Fruit fly (Drosophila melanogaster) whole organism, embryonic: Measurements from ENCODE around the gene CG14088.
A peak's percentile ranks its signal among the peaks of the same experiment; 100 is the strongest.

Source experiments
- ATbp ChIP-seq: fragments of 200-800 bp; sonication (Bioruptor generic); optimal IDR thresholded peaks from 2 replicates; lab custom pipeline; 2017; ENCODE audit warnings: missing biosample characterization, mild to moderate bottlenecking, missing genetic modification characterization, missing genetic modification reagents
- Awh ChIP-seq: fragments of 200-800 bp; sonication (Bioruptor generic); IDR thresholded peaks from 2 replicates; pipeline ENCODE4, ENCODE4 v1.3.6; 2022; ENCODE audit warnings: missing biosample characterization, missing genetic modification characterization
- CG10147 ChIP-seq: fragments of 200-800 bp; sonication (Bioruptor generic); optimal IDR thresholded peaks from 2 replicates; lab custom pipeline; 2019; ENCODE audit warnings: missing biosample characterization, mild to moderate bottlenecking, missing genetic modification characterization, moderate library complexity
- CG11398 ChIP-seq: fragments of 200-800 bp; sonication (Bioruptor generic); optimal IDR thresholded peaks from 2 replicates; lab custom pipeline; 2016; ENCODE audit warnings: missing biosample characterization, missing genetic modification characterization
- CG11560 ChIP-seq: fragments of 200-800 bp; sonication (Bioruptor generic); IDR thresholded peaks from 3 replicates; pipeline ENCODE4 v1.3.6; 2022; ENCODE audit warnings: missing biosample characterization, missing genetic modification characterization
- CG12769 ChIP-seq: fragments of 200-800 bp; sonication (Bioruptor generic); optimal IDR thresholded peaks from 2 replicates; lab custom pipeline; 2019; ENCODE audit warnings: missing biosample characterization, mild to moderate bottlenecking, missing genetic modification characterization, moderate library complexity
- CG13287 ChIP-seq: fragments of 200-800 bp; sonication (Bioruptor generic); IDR thresholded peaks from 2 replicates; pipeline ENCODE4 v1.3.6; 2022; ENCODE audit warnings: missing biosample characterization, missing genetic modification characterization; ENCODE audit not compliant: partially characterized antibody
- CG15269 ChIP-seq: fragments of 200-800 bp; sonication (Bioruptor generic); optimal IDR thresholded peaks from 2 replicates; lab custom pipeline; 2018; ENCODE audit warnings: missing biosample characterization, mild to moderate bottlenecking, missing genetic modification characterization, moderate library complexity
- CG31224 ChIP-seq: fragments of 200-800 bp; sonication (Bioruptor generic); IDR thresholded peaks from 2 replicates; pipeline ENCODE4 v1.3.6; 2022; ENCODE audit warnings: missing biosample characterization, missing genetic modification characterization
- CG3163 ChIP-seq: fragments of 200-800 bp; sonication (Bioruptor generic); optimal IDR thresholded peaks from 3 replicates; lab custom pipeline; 2016; ENCODE audit warnings: missing biosample characterization, missing genetic modification characterization
- CG34422 ChIP-seq: fragments of 200-800 bp; sonication (Bioruptor generic); IDR thresholded peaks from 3 replicates; pipeline ENCODE4 v1.3.6; 2022; ENCODE audit warnings: missing biosample characterization, missing genetic modification characterization
- CG8765 ChIP-seq: fragments of 200-800 bp; sonication (Bioruptor generic); IDR thresholded peaks from 2 replicates; pipeline ENCODE4 v1.3.6; 2022; ENCODE audit warnings: missing biosample characterization, missing genetic modification characterization
- Dfd ChIP-seq, 2 experiments: fragments of >200 bp; optimal IDR thresholded peaks; 2 replicates each; lab custom pipeline; 2017; ENCODE audit warnings: missing biosample characterization in 2 of 2, missing genetic modification characterization in 2 of 2
- Doc3 ChIP-seq: fragments of 200-800 bp; sonication (Bioruptor generic); IDR thresholded peaks from 3 replicates; pipeline ENCODE4 v1.3.6; 2022; ENCODE audit warnings: missing biosample characterization, missing genetic modification characterization; ENCODE audit not compliant: partially characterized antibody
- E2f1 ChIP-seq: fragments of 200-800 bp; sonication (Bioruptor generic); IDR thresholded peaks from 2 replicates; pipeline ENCODE4 v1.3.6; 2022; ENCODE audit warnings: missing biosample characterization, missing genetic modification characterization
- ERR ChIP-seq: fragments of 200-800 bp; sonication (Bioruptor generic); optimal IDR thresholded peaks from 2 replicates; lab custom pipeline; 2016; ENCODE audit warnings: missing biosample characterization, missing genetic modification characterization
- Ets97D ChIP-seq: fragments of 200-800 bp; sonication (Bioruptor generic); optimal IDR thresholded peaks from 3 replicates; lab custom pipeline; 2016; ENCODE audit warnings: missing biosample characterization, missing genetic modification characterization
- Fer3 ChIP-seq: fragments of 200-800 bp; sonication (Bioruptor generic); optimal IDR thresholded peaks from 2 replicates; lab custom pipeline; 2018; ENCODE audit warnings: missing biosample characterization, mild to moderate bottlenecking, missing genetic modification characterization, moderate library complexity
- H2.0 ChIP-seq: fragments of 200-800 bp; sonication (Bioruptor generic); IDR thresholded peaks from 2 replicates; pipeline ENCODE4 v1.3.6; 2022; ENCODE audit warnings: missing biosample characterization, missing genetic modification characterization
- HLH4C ChIP-seq: fragments of 200-800 bp; sonication (Bioruptor generic); IDR thresholded peaks from 3 replicates; pipeline ENCODE4 v1.3.6; 2022; ENCODE audit warnings: missing biosample characterization, missing genetic modification characterization; ENCODE audit not compliant: partially characterized antibody
- HLH54F ChIP-seq: fragments of 200-800 bp; sonication (Bioruptor generic); optimal IDR thresholded peaks from 3 replicates; lab custom pipeline; 2016; ENCODE audit warnings: missing biosample characterization, missing genetic modification characterization
- HmgD ChIP-seq: fragments of 200-800 bp; sonication (Bioruptor generic); optimal IDR thresholded peaks from 3 replicates; lab custom pipeline; 2016; ENCODE audit warnings: missing biosample characterization, missing genetic modification characterization
- Hmr ChIP-seq: fragments of 200-800 bp; sonication (Bioruptor generic); optimal IDR thresholded peaks from 3 replicates; lab custom pipeline; 2017; ENCODE audit warnings: mild to moderate bottlenecking, missing biosample characterization, missing genetic modification reagents, missing genetic modification characterization
- Hr3 ChIP-seq: fragments of 200-800 bp; sonication (Bioruptor generic); optimal IDR thresholded peaks from 3 replicates; lab custom pipeline; 2016; ENCODE audit warnings: missing biosample characterization, missing genetic modification characterization
- Mad ChIP-seq: fragments of 200-800 bp; sonication (Bioruptor generic); optimal IDR thresholded peaks from 2 replicates; lab custom pipeline; 2016; ENCODE audit warnings: missing biosample characterization, missing genetic modification characterization
- Med ChIP-seq: fragments of 200-800 bp; sonication (Bioruptor generic); peaks from one replicate; lab custom pipeline; 2016; ENCODE audit warnings: missing biosample characterization, missing genetic modification characterization, mild to moderate bottlenecking, inconsistent platforms, moderate library complexity
- Neu2 ChIP-seq: fragments of 200-800 bp; sonication (Bioruptor generic); optimal IDR thresholded peaks from 3 replicates; lab custom pipeline; 2016; ENCODE audit warnings: missing biosample characterization, missing genetic modification characterization, borderline replicate concordance
- Nf-YC ChIP-seq: fragments of 200-800 bp; optimal IDR thresholded peaks from 3 replicates; lab custom pipeline; 2019; ENCODE audit warnings: missing biosample characterization, mild to moderate bottlenecking, missing genetic modification characterization, moderate library complexity
- Optix ChIP-seq: fragments of 200-800 bp; sonication (Bioruptor generic); IDR thresholded peaks from 3 replicates; pipeline ENCODE4 v1.3.6; 2022; ENCODE audit warnings: missing biosample characterization, missing genetic modification characterization
- Ptx1 ChIP-seq: fragments of 200-800 bp; sonication (Bioruptor generic); IDR thresholded peaks from 2 replicates; pipeline ENCODE4 v1.3.6; 2022; ENCODE audit warnings: missing biosample characterization, missing genetic modification characterization
- Sox102F ChIP-seq: fragments of 200-800 bp; sonication (Bioruptor generic); optimal IDR thresholded peaks from 2 replicates; lab custom pipeline; 2018; ENCODE audit warnings: missing biosample characterization, mild to moderate bottlenecking, missing genetic modification characterization, moderate library complexity
- chm ChIP-seq: fragments of 200-800 bp; sonication (Bioruptor generic); IDR thresholded peaks from 2 replicates; pipeline ENCODE4 v1.3.6; 2022; ENCODE audit warnings: missing biosample characterization, missing genetic modification characterization
- crp ChIP-seq, 2 experiments: fragments of 200-800 bp; sonication (Bioruptor generic); optimal IDR thresholded peaks; 2 replicates in 1 of 2; 3 replicates in 1 of 2; lab custom pipeline; 2017; ENCODE audit warnings: missing biosample characterization in 2 of 2, missing genetic modification characterization in 2 of 2, mild to moderate bottlenecking in 1 of 2, moderate library complexity in 1 of 2
- dmrt99B ChIP-seq: fragments of 200-800 bp; sonication (Bioruptor generic); optimal IDR thresholded peaks from 2 replicates; lab custom pipeline; 2018; ENCODE audit warnings: missing biosample characterization, mild to moderate bottlenecking, missing genetic modification characterization, moderate library complexity
- dysf ChIP-seq: fragments of 200-800 bp; sonication (Bioruptor generic); IDR thresholded peaks from 3 replicates; pipeline ENCODE4 v1.3.6; 2022; ENCODE audit warnings: missing biosample characterization, missing genetic modification characterization
- gem ChIP-seq: fragments of 200-800 bp; sonication (Bioruptor generic); optimal IDR thresholded peaks from 2 replicates; lab custom pipeline; 2019; ENCODE audit warnings: missing biosample characterization, mild to moderate bottlenecking, missing genetic modification characterization, moderate library complexity
- hbn ChIP-seq: fragments of 200-800 bp; sonication (Bioruptor generic); IDR thresholded peaks from 2 replicates; pipeline ENCODE4 v1.3.6; 2022; ENCODE audit warnings: missing biosample characterization, missing genetic modification characterization; ENCODE audit not compliant: partially characterized antibody
- jigr1 ChIP-seq: fragments of 200-800 bp; sonication (Bioruptor generic); IDR thresholded peaks from 3 replicates; pipeline ENCODE4 v1.3.6; 2022; ENCODE audit warnings: missing biosample characterization, missing genetic modification characterization
- lola ChIP-seq, 3 experiments: fragments of >200 bp in 2 of 3; fragments of 200-800 bp in 1 of 3; sonication (Bioruptor generic) in 1 of 3; optimal IDR thresholded peaks; 2 replicates each; lab custom pipeline; 2017 to 2019; ENCODE audit warnings: missing biosample characterization in 3 of 3, missing genetic modification characterization in 3 of 3, mild to moderate bottlenecking in 1 of 3, moderate library complexity in 1 of 3
- nerfin-2 ChIP-seq: fragments of 200-800 bp; sonication (Bioruptor generic); IDR thresholded peaks from 2 replicates; pipeline ENCODE4 v1.3.6; 2022; ENCODE audit warnings: missing biosample characterization, missing genetic modification characterization; ENCODE audit not compliant: partially characterized antibody
- nmo ChIP-seq: fragments of 200-800 bp; sonication (Bioruptor generic); optimal IDR thresholded peaks from 2 replicates; lab custom pipeline; 2018; ENCODE audit warnings: missing biosample characterization, mild to moderate bottlenecking, missing genetic modification characterization, moderate library complexity
- oc ChIP-seq: fragments of 200-800 bp; sonication (Bioruptor generic); optimal IDR thresholded peaks from 2 replicates; lab custom pipeline; 2018; ENCODE audit warnings: missing biosample characterization, mild to moderate bottlenecking, missing genetic modification characterization, moderate library complexity
- pan ChIP-seq, 4 experiments: fragments of >200 bp in 3 of 4; fragments of 200-800 bp in 1 of 4; sonication (Bioruptor generic) in 1 of 4; optimal IDR thresholded peaks in 3 of 4; IDR thresholded peaks in 1 of 4; 2 replicates each; pipeline versions ENCODE4 v1.3.6 to Lab custom; 2017 to 2022; ENCODE audit warnings: missing biosample characterization in 2 of 4, missing genetic modification characterization in 2 of 4, mixed read lengths in 1 of 4
- rib ChIP-seq: fragments of 200-800 bp; sonication (Bioruptor generic); IDR thresholded peaks from 2 replicates; pipeline ENCODE4 v1.3.6; 2022; ENCODE audit warnings: missing biosample characterization, missing genetic modification characterization
- row ChIP-seq: fragments of 200-800 bp; sonication (Bioruptor generic); IDR thresholded peaks from 3 replicates; pipeline ENCODE4 v1.3.6; 2022; ENCODE audit warnings: missing biosample characterization, missing genetic modification characterization
- run ChIP-seq: fragments of 200-800 bp; sonication (Bioruptor generic); optimal IDR thresholded peaks from 3 replicates; lab custom pipeline; 2018; ENCODE audit warnings: missing biosample characterization, mild to moderate bottlenecking, missing genetic modification characterization
- sens ChIP-seq: fragments of 200-800 bp; sonication (Bioruptor generic); peaks from one replicate; lab custom pipeline; 2016; ENCODE audit warnings: missing biosample characterization, missing genetic modification characterization
- slbo ChIP-seq: fragments of 200-800 bp; sonication (Bioruptor generic); IDR thresholded peaks from 2 replicates; pipeline ENCODE4 v1.3.6; 2022; ENCODE audit warnings: missing biosample characterization, missing genetic modification characterization
- so ChIP-seq: fragments of 200-800 bp; sonication (Bioruptor generic); IDR thresholded peaks from 3 replicates; pipeline ENCODE4 v1.3.6; 2022; ENCODE audit warnings: missing biosample characterization, missing genetic modification characterization
- sqz ChIP-seq: fragments of 200-800 bp; sonication (Bioruptor generic); optimal IDR thresholded peaks from 3 replicates; lab custom pipeline; 2018; ENCODE audit warnings: missing biosample characterization, mild to moderate bottlenecking, missing genetic modification characterization

The CG14088 gene

dm6 chr3L:19261213-19261612, 9.2 kb downstream of the CG14088 start, which contains the start of gene Bet1 (continued):
- TF ChIP-seq CG13287 (GFP tag; lab: Robert Waterston, UW): no peak; the same call in 1 of the 2 replicates
- TF ChIP-seq CG8765 (GFP tag; lab: Robert Waterston, UW): no peak
- no peak for TF ChIP-seq Nf-YC (tag; lab: Kevin White, UChicago)
- no peak for TF ChIP-seq lola (GFP tag; optimal IDR thresholded peaks at IDR 0.05; lab: Kevin White, UChicago)
- no peak for TF ChIP-seq crp (GFP tag; optimal IDR thresholded peaks at IDR 0.05; lab: Kevin White, UChicago)
- TF ChIP-seq run (tag; lab: Kevin White, UChicago): no peak
- no peak for TF ChIP-seq CG12769
- TF ChIP-seq Sox102F (GFP tag; lab: Kevin White, UChicago): peak; percentile 7
- no peak for TF ChIP-seq CG11398 (GFP tag; lab: Kevin White, UChicago)
- no peak for TF ChIP-seq nmo (GFP tag; lab: Kevin White, UChicago)
- TF ChIP-seq nerfin-2: no peak
- TF ChIP-seq Fer3: no peak
- no peak for TF ChIP-seq CG3163 (GFP tag; lab: Kevin White, UChicago)
- TF ChIP-seq rib (GFP tag; lab: Robert Waterston, UW): no peak
- 0 out of 3 replicates have a peak, but pooled peaks have one; percentile 23 for TF ChIP-seq CG34422 (GFP tag; lab: Robert Waterston, UW)
- TF ChIP-seq dmrt99B (tag; lab: Kevin White, UChicago): no peak
- no peak for TF ChIP-seq CG11560
- no peak for TF ChIP-seq chm
- TF ChIP-seq Med: peak; percentile 55
- no peak for TF ChIP-seq pan (optimal IDR thresholded peaks at IDR 0.05; lab: Kevin White, UChicago)
- TF ChIP-seq pan (GFP tag; optimal IDR thresholded peaks at IDR 0.05 in 1 of 2, IDR thresholded peaks at IDR 0.05 in 1 of 2): peak in 1 of 2 experiments; percentile 41
- peak; percentile 38; the same call in 1 of the 3 replicates for TF ChIP-seq Optix
- no peak for TF ChIP-seq jigr1 (GFP tag; lab: Robert Waterston, UW)
- TF ChIP-seq Mad (GFP tag; lab: Kevin White, UChicago): no peak
- no peak for TF ChIP-seq hbn (GFP tag; lab: Robert Waterston, UW)
- TF ChIP-seq CG15269: peak; percentile 6
- TF ChIP-seq Ets97D (GFP tag; lab: Kevin White, UChicago): no peak
- TF ChIP-seq Neu2 (GFP tag; lab: Kevin White, UChicago): no peak
- no peak for TF ChIP-seq Doc3 (GFP tag; lab: Robert Waterston, UW)
- peak; percentile 20 for TF ChIP-seq gem (tag; lab: Kevin White, UChicago)
- no peak for TF ChIP-seq oc (tag; lab: Kevin White, UChicago)
- 0 out of 2 replicates have a peak, but pooled peaks have one; percentile 7 for TF ChIP-seq Ptx1
- no peak for TF ChIP-seq ERR (GFP tag; lab: Kevin White, UChicago)
- TF ChIP-seq H2.0 (GFP tag; lab: Robert Waterston, UW): peak; percentile 40; the same call in 1 of the 2 replicates
- TF ChIP-seq sens: no peak
- peak; percentile 70 for TF ChIP-seq row (GFP tag; lab: Robert Waterston, UW)
- TF ChIP-seq Hmr (GFP tag; lab: Kevin White, UChicago): no peak
- TF ChIP-seq sqz (GFP tag; lab: Kevin White, UChicago): no peak
- TF ChIP-seq CG10147 (GFP tag; lab: Kevin White, UChicago): peak; percentile 0
- TF ChIP-seq HmgD (GFP tag; lab: Kevin White, UChicago): no peak
- TF ChIP-seq so (GFP tag; lab: Robert Waterston, UW): no peak
- TF ChIP-seq slbo (GFP tag; lab: Robert Waterston, UW): peak; percentile 58
- no peak for TF ChIP-seq HLH4C (GFP tag; lab: Robert Waterston, UW)
- no peak for TF ChIP-seq ATbp (GFP tag; lab: Kevin White, UChicago)
- TF ChIP-seq dysf (GFP tag; lab: Robert Waterston, UW): peak; percentile 20; the same call in 1 of the 3 replicates
- TF ChIP-seq Dfd (GFP tag; optimal IDR thresholded peaks at IDR 0.05; lab: Kevin White, UChicago): no peak
- no peak for TF ChIP-seq CG31224 (GFP tag; lab: Robert Waterston, UW)
- no peak for TF ChIP-seq Awh
- TF ChIP-seq Hr3 (GFP tag; lab: Kevin White, UChicago): no peak
- TF ChIP-seq HLH54F (GFP tag; lab: Kevin White, UChicago): no peak
- no peak for TF ChIP-seq E2f1 (GFP tag; lab: Robert Waterston, UW)
